Worm (Caenorhabditis elegans) whole organism, L4 larva: Measurements from ENCODE around the gene K08E7.8.

Experiments
- F49E8.2 ChIP-seq: sonication (generic microtip); optimal IDR thresholded peaks from 2 replicates; lab custom pipeline; 2016; ENCODE audit warnings: missing compliant biosample characterization, mild to moderate bottlenecking, missing genetic modification characterization, borderline replicate concordance
- T20F7.1 ChIP-seq: fragments of 200-800 bp; sonication (Bioruptor generic); optimal IDR thresholded peaks from 2 replicates; lab custom pipeline; 2018; ENCODE audit warnings: mild to moderate bottlenecking, missing genetic modification characterization, missing compliant biosample characterization
- Y48G9A.11 ChIP-seq: fragments of 200-800 bp; sonication (Bioruptor generic); IDR thresholded peaks from 2 replicates; pipeline ENCODE4 v1.3.6; 2022; ENCODE audit warnings: missing genetic modification reagents, missing genetic modification characterization, missing compliant biosample characterization
- ZK337.2 ChIP-seq: fragments of 200-800 bp; sonication (Bioruptor generic); IDR thresholded peaks from 2 replicates; pipeline ENCODE4 v1.3.6; 2022; ENCODE audit warnings: missing genetic modification reagents, missing genetic modification characterization, missing compliant biosample characterization
- aha-1 ChIP-seq: fragments of 150-350 bp; peaks from one replicate; lab custom pipeline; 2014; ENCODE audit warnings: missing biosample characterization, missing genetic modification characterization
- arid-1 ChIP-seq: fragments of 200-800 bp; sonication (Bioruptor generic); conservative IDR thresholded peaks from 2 replicates; pipeline ENCODE4 v1.3.6; 2022; ENCODE audit warnings: missing genetic modification reagents, missing genetic modification characterization, missing compliant biosample characterization
- ceh-20 ChIP-seq: fragments of 200-800 bp; sonication (Bioruptor generic); IDR thresholded peaks from 2 replicates; pipeline ENCODE4 v1.3.6; 2022; ENCODE audit warnings: missing genetic modification reagents, missing genetic modification characterization, missing compliant biosample characterization
- ceh-44 ChIP-seq: fragments of 200-800 bp; sonication (Bioruptor generic); IDR thresholded peaks from 2 replicates; pipeline ENCODE4 v1.3.6; 2022; ENCODE audit warnings: missing genetic modification reagents, missing genetic modification characterization, missing compliant biosample characterization
- ces-1 ChIP-seq: fragments of 150-350 bp; sonication (generic microtip); optimal IDR thresholded peaks from 4 replicates; lab custom pipeline; 2014; ENCODE audit warnings: missing biosample characterization, missing genetic modification reagents, missing genetic modification characterization
- daf-16 ChIP-seq, 3 experiments: sonication (generic microtip); optimal IDR thresholded peaks; 2 replicates each; lab custom pipeline; 2016 to 2017; ENCODE audit warnings: missing genetic modification characterization in 3 of 3, missing genetic modification reagents in 3 of 3, mild to moderate bottlenecking in 2 of 3, missing compliant biosample characterization in 2 of 3, missing biosample characterization in 1 of 3, moderate library complexity in 1 of 3
- daf-8 ChIP-seq: fragments of 200-800 bp; sonication (Bioruptor generic); IDR thresholded peaks from 2 replicates; pipeline ENCODE4 v1.3.6; 2022; ENCODE audit warnings: missing genetic modification characterization, missing compliant biosample characterization
- dpl-1 ChIP-seq: fragments of 150-350 bp; optimal IDR thresholded peaks from 2 replicates; lab custom pipeline; 2014; ENCODE audit warnings: missing biosample characterization, missing genetic modification reagents, missing genetic modification characterization
- duxl-1 ChIP-seq: sonication (generic microtip); optimal IDR thresholded peaks from 2 replicates; lab custom pipeline; 2016; ENCODE audit warnings: mild to moderate bottlenecking, missing genetic modification characterization, moderate library complexity, missing compliant biosample characterization; ENCODE audit not compliant: poor library complexity
- egl-43 ChIP-seq: fragments of 200-800 bp; sonication (Bioruptor generic); IDR thresholded peaks from 2 replicates; pipeline ENCODE4 v1.3.6; 2022; ENCODE audit warnings: missing genetic modification reagents, missing genetic modification characterization, missing compliant biosample characterization
- hif-1 ChIP-seq, 2 experiments: sonication (generic microtip); optimal IDR thresholded peaks; 2 replicates each; lab custom pipeline; 2016 to 2017; ENCODE audit warnings: missing compliant biosample characterization in 2 of 2, missing genetic modification characterization in 2 of 2, missing genetic modification reagents in 2 of 2, missing genotype in 2 of 2, mild to moderate bottlenecking in 1 of 2
- hlh-11 ChIP-seq: fragments of 200-800 bp; sonication (Bioruptor generic); optimal IDR thresholded peaks from 2 replicates; lab custom pipeline; 2018; ENCODE audit warnings: mild to moderate bottlenecking, missing genetic modification characterization, missing compliant biosample characterization
- hlh-30 ChIP-seq: sonication (generic microtip); optimal IDR thresholded peaks from 2 replicates; lab custom pipeline; 2017; ENCODE audit warnings: antibody characterized with exemption, mild to moderate bottlenecking, missing genetic modification characterization, missing compliant biosample characterization; ENCODE audit not compliant: insufficient read depth
- hmg-1.1 ChIP-seq: fragments of 200-800 bp; sonication (Bioruptor generic); IDR thresholded peaks from 2 replicates; pipeline ENCODE4 v1.3.6; 2022; ENCODE audit warnings: missing genetic modification reagents, missing genetic modification characterization, missing compliant biosample characterization
- lin-38 ChIP-seq: fragments of 200-800 bp; sonication (Bioruptor generic); IDR thresholded peaks from 2 replicates; pipeline ENCODE4 v1.3.6; 2022; ENCODE audit warnings: missing genetic modification reagents, missing genetic modification characterization, missing compliant biosample characterization
- lir-3 ChIP-seq: sonication (generic microtip); optimal IDR thresholded peaks from 2 replicates; lab custom pipeline; 2016; ENCODE audit warnings: mild to moderate bottlenecking, missing genetic modification characterization, missing compliant biosample characterization
- lsy-2 ChIP-seq, 2 experiments: fragments of 150-350 bp in 1 of 2; sonication (generic microtip) in 1 of 2; optimal IDR thresholded peaks; 2 replicates each; lab custom pipeline; 2014 to 2017; ENCODE audit warnings: missing biosample characterization in 2 of 2, missing genetic modification characterization in 2 of 2
- madf-5 ChIP-seq, 2 experiments: fragments of 200-800 bp; sonication (Bioruptor generic); IDR thresholded peaks; 2 replicates each; pipeline ENCODE4 v1.3.6; 2022; ENCODE audit warnings: missing compliant biosample characterization in 2 of 2, missing genetic modification characterization in 2 of 2
- madf-9 ChIP-seq: fragments of 200-800 bp; sonication (Bioruptor generic); conservative IDR thresholded peaks from 2 replicates; pipeline ENCODE4 v1.3.6; 2022; ENCODE audit warnings: missing genetic modification reagents, missing genetic modification characterization, missing compliant biosample characterization
- mdl-1 ChIP-seq, 2 experiments: fragments of 150-350 bp in 1 of 2; sonication (generic microtip) in 1 of 2; optimal IDR thresholded peaks; 2 replicates each; lab custom pipeline; 2014 to 2017; ENCODE audit warnings: missing biosample characterization in 2 of 2, missing genetic modification characterization in 2 of 2
- mdt-29 ChIP-seq: fragments of 200-800 bp; sonication (Bioruptor generic); IDR thresholded peaks from 2 replicates; pipeline ENCODE4 v1.3.6; 2022; ENCODE audit warnings: missing genetic modification reagents, missing genetic modification characterization, missing compliant biosample characterization
- mep-1 ChIP-seq: fragments of 150-350 bp; sonication (generic microtip); optimal IDR thresholded peaks from 3 replicates; lab custom pipeline; 2014; ENCODE audit warnings: missing biosample characterization, missing genetic modification characterization
- mes-2 ChIP-seq: sonication (generic microtip); optimal IDR thresholded peaks from 2 replicates; lab custom pipeline; 2016; ENCODE audit warnings: missing genotype, mild to moderate bottlenecking, missing genetic modification characterization, missing compliant biosample characterization; ENCODE audit not compliant: poor library complexity, severe bottlenecking
- nhr-237 ChIP-seq: sonication (generic microtip); optimal IDR thresholded peaks from 2 replicates; lab custom pipeline; 2017; ENCODE audit warnings: missing biosample characterization, missing genetic modification characterization
- nhr-28 ChIP-seq: fragments of 150-350 bp; optimal IDR thresholded peaks from 2 replicates; lab custom pipeline; 2014; ENCODE audit warnings: missing biosample characterization, missing genetic modification characterization
- rbr-2 ChIP-seq: sonication (generic microtip); optimal IDR thresholded peaks from 2 replicates; lab custom pipeline; 2016; ENCODE audit warnings: missing genotype, missing genetic modification characterization, missing compliant biosample characterization
- saeg-2 ChIP-seq: fragments of 200-800 bp; sonication (Bioruptor generic); IDR thresholded peaks from 2 replicates; pipeline ENCODE4 v1.3.6; 2022; ENCODE audit warnings: missing genetic modification reagents, missing genetic modification characterization, missing compliant biosample characterization
- snpc-1.2 ChIP-seq: fragments of 200-800 bp; sonication (Bioruptor generic); IDR thresholded peaks from 2 replicates; pipeline ENCODE4 v1.3.6; 2022; ENCODE audit warnings: missing genetic modification reagents, missing genetic modification characterization, missing compliant biosample characterization
- unc-130 ChIP-seq: sonication (generic microtip); optimal IDR thresholded peaks from 2 replicates; lab custom pipeline; 2016; ENCODE audit warnings: missing genetic modification reagents, missing genetic modification characterization, missing compliant biosample characterization
- vab-7 ChIP-seq: fragments of 200-800 bp; sonication (Bioruptor generic); IDR thresholded peaks from 2 replicates; pipeline ENCODE4 v1.3.6; 2022; ENCODE audit warnings: missing genetic modification reagents, missing genetic modification characterization, missing compliant biosample characterization
- zag-1 ChIP-seq: fragments of 150-350 bp; optimal IDR thresholded peaks from 2 replicates; lab custom pipeline; 2014; ENCODE audit warnings: missing biosample characterization, missing genetic modification characterization
- zfp-3 ChIP-seq: fragments of 200-800 bp; sonication (Bioruptor generic); conservative IDR thresholded peaks from 2 replicates; pipeline ENCODE4 v1.3.6; 2022; ENCODE audit warnings: missing genetic modification reagents, missing genetic modification characterization, missing compliant biosample characterization
- zip-2 ChIP-seq: fragments of 150-350 bp; optimal IDR thresholded peaks from 2 replicates; lab custom pipeline; 2014; ENCODE audit warnings: missing biosample characterization, missing genetic modification characterization

K08E7.8 gene

ce11 chrIV:12633825-12634224, 48.0 kb upstream of the K08E7.8 start (continued):
- TF ChIP-seq zag-1 (tag; lab: Kevin White, UChicago) = no peak
- TF ChIP-seq mes-2 (tag; lab: Kevin White, UChicago) = no peak
- TF ChIP-seq saeg-2 (GFP tag; lab: Robert Waterston, UW) = no peak
- no peak for TF ChIP-seq ces-1 (GFP tag; lab: Kevin White, UChicago)
- TF ChIP-seq madf-5 (GFP tag; IDR thresholded peaks at IDR 0.05; lab: Robert Waterston, UW) = no peak
- TF ChIP-seq daf-16 (GFP tag; optimal IDR thresholded peaks at IDR 0.05; lab: Kevin White, UChicago) = no peak
- no peak for TF ChIP-seq daf-16 (tag; optimal IDR thresholded peaks at IDR 0.05; lab: Kevin White, UChicago)
- no peak for TF ChIP-seq daf-8 (GFP tag; lab: Robert Waterston, UW)
- TF ChIP-seq lir-3 (tag; lab: Kevin White, UChicago) = no peak
- no peak for TF ChIP-seq madf-9
- no peak for TF ChIP-seq zip-2
- peak; percentile 12 for TF ChIP-seq hlh-30
- no peak for TF ChIP-seq nhr-237
- no peak for TF ChIP-seq mdt-29 (GFP tag; lab: Robert Waterston, UW)
- peak in 1 of 2 experiments; percentile 23 for TF ChIP-seq mdl-1 (tag; optimal IDR thresholded peaks at IDR 0.05; lab: Kevin White, UChicago)
- TF ChIP-seq lin-38 (GFP tag; lab: Robert Waterston, UW) = no peak
- TF ChIP-seq nhr-28 = peak; percentile 40
- TF ChIP-seq vab-7 (GFP tag; lab: Robert Waterston, UW) = no peak

ce11 chrIV:12632430-12632829, 46.6 kb upstream of the K08E7.8 start:
- TF ChIP-seq dpl-1 (GFP tag; lab: Kevin White, UChicago) = peak; percentile 14
- TF ChIP-seq hlh-30 = peak; percentile 15
- TF ChIP-seq arid-1 = no peak
- peak; percentile 67 for TF ChIP-seq nhr-28
- peak in 1 of 2 experiments; percentile 36 for TF ChIP-seq lsy-2 (tag; optimal IDR thresholded peaks at IDR 0.05; lab: Kevin White, UChicago)
- TF ChIP-seq hmg-1.1 (GFP tag; lab: Robert Waterston, UW) = 0 out of 2 replicates have a peak, but pooled peaks have one; percentile 21

- TF ChIP-seq hlh-11 = no peak
- TF ChIP-seq daf-16 (GFP tag; optimal IDR thresholded peaks at IDR 0.05; lab: Kevin White, UChicago) = no peak
- TF ChIP-seq daf-16 (tag; optimal IDR thresholded peaks at IDR 0.05; lab: Kevin White, UChicago) = no peak
- TF ChIP-seq F49E8.2 (tag; lab: Kevin White, UChicago) = no peak
- no peak for TF ChIP-seq zfp-3 (GFP tag; lab: Robert Waterston, UW)
- no peak for TF ChIP-seq ceh-20 (GFP tag; lab: Robert Waterston, UW)
- no peak for TF ChIP-seq nhr-28
- TF ChIP-seq mep-1 (tag; lab: Kevin White, UChicago) = no peak
- no peak for TF ChIP-seq duxl-1
These were observed 45.1 kb upstream of the K08E7.8 start, which contains the start of gene ark-1 for ce11 chrIV:12630922-12631321. Gene ark-1 (minus strand): TSS chrIV:12631022.

ce11 chrIV:12621483-12622078, 35.7 kb upstream of the K08E7.8 start:
- 0 out of 2 replicates have a peak, but pooled peaks have one; percentile 63 for TF ChIP-seq ceh-44 (GFP tag; lab: Robert Waterston, UW)
- TF ChIP-seq dpl-1 (GFP tag; lab: Kevin White, UChicago) = peak; percentile 2
- peak; percentile 61 for TF ChIP-seq hmg-1.1 (GFP tag; lab: Robert Waterston, UW)
- TF ChIP-seq ceh-20 (GFP tag; lab: Robert Waterston, UW) = 0 out of 2 replicates have a peak, but pooled peaks have one; percentile 60
- peak; percentile 84 for TF ChIP-seq mes-2 (tag; lab: Kevin White, UChicago)
- peak; percentile 59 for TF ChIP-seq aha-1 (tag; lab: Kevin White, UChicago)
- peak in 1 of 2 experiments; percentile 43 for TF ChIP-seq hif-1 (tag; optimal IDR thresholded peaks at IDR 0.05; lab: Kevin White, UChicago)
- TF ChIP-seq lsy-2 (tag; optimal IDR thresholded peaks at IDR 0.05; lab: Kevin White, UChicago) = peak in 1 of 2 experiments; percentile 14
- TF ChIP-seq T20F7.1 (GFP tag; lab: Kevin White, UChicago) = peak; percentile 87
- TF ChIP-seq unc-130 (GFP tag; lab: Kevin White, UChicago) = peak; percentile 61
- TF ChIP-seq madf-9 = peak; percentile 36; the same call in 1 of the 2 replicates
- 0 out of 2 replicates have a peak, but pooled peaks have one; percentile 55 for TF ChIP-seq ZK337.2 (GFP tag; lab: Robert Waterston, UW)
- peak; percentile 100 for TF ChIP-seq Y48G9A.11 (GFP tag; lab: Robert Waterston, UW)
- TF ChIP-seq vab-7 (GFP tag; lab: Robert Waterston, UW) = peak; percentile 48; the same call in 1 of the 2 replicates
- 0 out of 2 replicates have a peak, but pooled peaks have one; percentile 10 for TF ChIP-seq egl-43 (GFP tag; lab: Robert Waterston, UW)
- TF ChIP-seq rbr-2 (tag; lab: Kevin White, UChicago) = peak; percentile 25
- peak; percentile 78 for TF ChIP-seq lin-38 (GFP tag; lab: Robert Waterston, UW)
- peak; percentile 79 for TF ChIP-seq snpc-1.2 (GFP tag; lab: Robert Waterston, UW)
